Worm (Caenorhabditis elegans) whole organism, mixed stage, embryonic: ENCODE results near the gene ell-1.

Experiments used
- M03D4.4 ChIP-seq: sonication (generic microtip); optimal IDR thresholded peaks from 2 replicates; lab custom pipeline; 2017; ENCODE audit warnings: mild to moderate bottlenecking, missing genetic modification characterization, missing compliant biosample characterization
- bed-3 ChIP-seq: fragments of 200-800 bp; sonication (Bioruptor generic); optimal IDR thresholded peaks from 3 replicates; lab custom pipeline; 2018; ENCODE audit warnings: mild to moderate bottlenecking, missing genetic modification characterization, moderate library complexity, missing compliant biosample characterization
- blmp-1 ChIP-seq: fragments of 150-350 bp; optimal IDR thresholded peaks from 2 replicates; lab custom pipeline; 2014; ENCODE audit warnings: missing biosample characterization, missing genetic modification characterization
- ceh-39 ChIP-seq: fragments of 150-350 bp; optimal IDR thresholded peaks from 2 replicates; lab custom pipeline; 2014; ENCODE audit warnings: missing biosample characterization, missing genetic modification characterization
- ceh-43 ChIP-seq: fragments of 200-800 bp; sonication (Bioruptor generic); optimal IDR thresholded peaks from 2 replicates; lab custom pipeline; 2018; ENCODE audit warnings: mild to moderate bottlenecking, missing genetic modification characterization, moderate library complexity, missing compliant biosample characterization
- ceh-83 ChIP-seq: fragments of 200-800 bp; sonication (Bioruptor generic); optimal IDR thresholded peaks from 2 replicates; lab custom pipeline; 2018; ENCODE audit warnings: mild to moderate bottlenecking, missing genetic modification characterization, missing compliant biosample characterization
- cnd-1 ChIP-seq: fragments of 200-800 bp; sonication (Bioruptor generic); optimal IDR thresholded peaks from 2 replicates; lab custom pipeline; 2018; ENCODE audit warnings: mild to moderate bottlenecking, missing genetic modification characterization, missing compliant biosample characterization
- drap-1 ChIP-seq: fragments of 200-800 bp; sonication (Bioruptor generic); optimal IDR thresholded peaks from 3 replicates; lab custom pipeline; 2018; ENCODE audit warnings: mild to moderate bottlenecking, missing genetic modification characterization, missing compliant biosample characterization
- elt-1 ChIP-seq: sonication (generic microtip); optimal IDR thresholded peaks from 2 replicates; lab custom pipeline; 2017; ENCODE audit warnings: missing genetic modification characterization, mild to moderate bottlenecking, missing compliant biosample characterization, antibody characterized with exemption, moderate library complexity, borderline replicate concordance; ENCODE audit not compliant: insufficient read depth
- flh-1 ChIP-seq: fragments of 200-800 bp; sonication (Bioruptor generic); optimal IDR thresholded peaks from 2 replicates; lab custom pipeline; 2018; ENCODE audit warnings: mild to moderate bottlenecking, missing genetic modification characterization, moderate library complexity, missing compliant biosample characterization
- ham-2 ChIP-seq: fragments of 200-800 bp; sonication (Bioruptor generic); optimal IDR thresholded peaks from 2 replicates; lab custom pipeline; 2018; ENCODE audit warnings: mild to moderate bottlenecking, missing genetic modification characterization, missing compliant biosample characterization
- hlh-1 ChIP-seq: fragments of 150-350 bp; optimal IDR thresholded peaks from 2 replicates; lab custom pipeline; 2014; ENCODE audit warnings: missing biosample characterization, missing genetic modification reagents, missing genetic modification characterization
- lin-13 ChIP-seq: fragments of 150-350 bp; optimal IDR thresholded peaks from 2 replicates; lab custom pipeline; 2014; ENCODE audit warnings: missing biosample characterization, missing genetic modification characterization
- lin-32 ChIP-seq: fragments of 200-800 bp; sonication (Bioruptor generic); optimal IDR thresholded peaks from 2 replicates; lab custom pipeline; 2018; ENCODE audit warnings: mild to moderate bottlenecking, missing genetic modification characterization, missing compliant biosample characterization
- lsy-2 ChIP-seq: fragments of 150-350 bp; optimal IDR thresholded peaks from 2 replicates; lab custom pipeline; 2014; ENCODE audit warnings: missing biosample characterization, missing genetic modification characterization
- mep-1 ChIP-seq: fragments of 150-350 bp; optimal IDR thresholded peaks from 2 replicates; lab custom pipeline; 2017; ENCODE audit warnings: missing biosample characterization, missing genetic modification reagents, missing genetic modification characterization, inconsistent platforms
- mls-2 ChIP-seq: sonication (generic microtip); optimal IDR thresholded peaks from 2 replicates; lab custom pipeline; 2016; ENCODE audit warnings: mild to moderate bottlenecking, missing genetic modification characterization, moderate library complexity, missing compliant biosample characterization
- nhr-12 ChIP-seq: fragments of 150-350 bp; optimal IDR thresholded peaks from 2 replicates; lab custom pipeline; 2014; ENCODE audit warnings: missing biosample characterization, missing genetic modification characterization
- nhr-2 ChIP-seq: fragments of 150-350 bp; optimal IDR thresholded peaks from 2 replicates; lab custom pipeline; 2014; ENCODE audit warnings: missing biosample characterization, missing genetic modification characterization
- nhr-237 ChIP-seq: fragments of 150-350 bp; optimal IDR thresholded peaks from 2 replicates; lab custom pipeline; 2014; ENCODE audit warnings: missing biosample characterization, missing genetic modification characterization
- nhr-28 ChIP-seq: fragments of 150-350 bp; optimal IDR thresholded peaks from 2 replicates; lab custom pipeline; 2014; ENCODE audit warnings: missing biosample characterization, missing genetic modification characterization
- nhr-76 ChIP-seq: sonication (generic microtip); optimal IDR thresholded peaks from 2 replicates; lab custom pipeline; 2017; ENCODE audit warnings: missing biosample characterization, missing genetic modification characterization
- pha-4 ChIP-seq: fragments of 150-350 bp; optimal IDR thresholded peaks from 2 replicates; lab custom pipeline; 2018; ENCODE audit warnings: missing biosample characterization, missing genetic modification reagents, missing genetic modification characterization
- sem-2 ChIP-seq: fragments of 200-800 bp; sonication (Bioruptor generic); optimal IDR thresholded peaks from 2 replicates; lab custom pipeline; 2018; ENCODE audit warnings: mild to moderate bottlenecking, missing genetic modification characterization, missing compliant biosample characterization
- snpc-4 ChIP-seq: fragments of 150-350 bp; optimal IDR thresholded peaks from 2 replicates; lab custom pipeline; 2014; ENCODE audit warnings: missing biosample characterization, missing genetic modification characterization
- sptf-1 ChIP-seq: sonication (generic microtip); optimal IDR thresholded peaks from 2 replicates; lab custom pipeline; 2017; ENCODE audit warnings: mild to moderate bottlenecking, missing genetic modification characterization, moderate library complexity, missing compliant biosample characterization
- tbx-8 ChIP-seq: fragments of 200-800 bp; sonication (Bioruptor generic); optimal IDR thresholded peaks from 2 replicates; lab custom pipeline; 2018; ENCODE audit warnings: mild to moderate bottlenecking, missing genetic modification characterization, moderate library complexity, missing compliant biosample characterization
- unc-120 ChIP-seq: sonication (generic microtip); optimal IDR thresholded peaks from 2 replicates; lab custom pipeline; 2017; ENCODE audit warnings: missing genetic modification characterization, missing compliant biosample characterization; ENCODE audit not compliant: poor library complexity, severe bottlenecking
- unc-39 ChIP-seq: fragments of 150-350 bp; optimal IDR thresholded peaks from 2 replicates; lab custom pipeline; 2014; ENCODE audit warnings: missing biosample characterization, missing genetic modification characterization
- unc-62 ChIP-seq: fragments of 150-350 bp; optimal IDR thresholded peaks from 2 replicates; lab custom pipeline; 2014; ENCODE audit warnings: missing biosample characterization, missing genetic modification reagents, missing genetic modification characterization
- zip-8 ChIP-seq: fragments of 150-350 bp; optimal IDR thresholded peaks from 2 replicates; lab custom pipeline; 2014; ENCODE audit warnings: missing biosample characterization, missing genetic modification characterization
- ztf-11 ChIP-seq: fragments of 150-350 bp; optimal IDR thresholded peaks from 2 replicates; lab custom pipeline; 2014; ENCODE audit warnings: missing biosample characterization, missing genetic modification characterization

The ell-1 gene

ce11 chrIV:4423026-4423425 lies 28.8 kb downstream of the ell-1 start:
- TF ChIP-seq zip-8 (tag; lab: Kevin White, UChicago) = no peak
- TF ChIP-seq flh-1 = no peak
- no peak for TF ChIP-seq nhr-76 (tag; lab: Kevin White, UChicago)
- TF ChIP-seq, all 35 proteins: peak for 0

- TF ChIP-seq ceh-39 (no peak), mep-1 (tag; lab: Kevin White, UChicago) (no peak), mls-2 (tag; lab: Kevin White, UChicago) (no peak), snpc-4 (no peak), pha-4 (tag; lab: Kevin White, UChicago) (no peak), lin-13 (tag; lab: Kevin White, UChicago) (no peak), unc-120 (tag; lab: Kevin White, UChicago) (no peak)
These were observed 29.7 kb downstream of the ell-1 start for ce11 chrIV:4423885-4424284.

ce11 chrIV:4429901-4430300 lies 35.7 kb downstream of the ell-1 start, which contains the start of the genes str-185 and R08C7.5:
str-185 (minus strand) TSS chrIV:4430001.
R08C7.5 (plus strand) TSS chrIV:4430229.
- TF ChIP-seq lin-32 (GFP tag; lab: Kevin White, UChicago) = no peak
- TF ChIP-seq M03D4.4 = no peak
- no peak for TF ChIP-seq sptf-1 (tag; lab: Kevin White, UChicago)
- no peak for TF ChIP-seq tbx-8 (GFP tag; lab: Kevin White, UChicago)
- TF ChIP-seq lin-13 (tag; lab: Kevin White, UChicago) = no peak
- no peak for TF ChIP-seq ceh-43
- no peak for TF ChIP-seq zip-8 (tag; lab: Kevin White, UChicago)
- TF ChIP-seq unc-39 (tag; lab: Kevin White, UChicago) = no peak
- TF ChIP-seq nhr-28 (tag; lab: Kevin White, UChicago) = no peak
- TF ChIP-seq unc-62 = no peak
- no peak for TF ChIP-seq ztf-11 (tag; lab: Kevin White, UChicago)
- no peak for TF ChIP-seq drap-1 (GFP tag; lab: Kevin White, UChicago)
- no peak for TF ChIP-seq mep-1 (tag; lab: Kevin White, UChicago)
- no peak for TF ChIP-seq ceh-39
- TF ChIP-seq nhr-76 (tag; lab: Kevin White, UChicago) = no peak
- no peak for TF ChIP-seq elt-1 (tag; lab: Kevin White, UChicago)
- no peak for TF ChIP-seq sem-2 (GFP tag; lab: Kevin White, UChicago)
- no peak for TF ChIP-seq blmp-1 (tag; lab: Kevin White, UChicago)
- TF ChIP-seq nhr-2 (tag; lab: Kevin White, UChicago) = no peak

ce11 chrIV:4434441-4435084 lies 40.4 kb downstream of the ell-1 start, which contains the start of the genes R08C7.8 and R08C7.4:
R08C7.8 (minus strand) TSS chrIV:4434541.
R08C7.4 (plus strand) TSS chrIV:4435034.
- no peak for TF ChIP-seq drap-1 (GFP tag; lab: Kevin White, UChicago)
- TF ChIP-seq mep-1 (tag; lab: Kevin White, UChicago) = no peak
- TF ChIP-seq bed-3 (GFP tag; lab: Kevin White, UChicago) = no peak
- no peak for TF ChIP-seq lin-32 (GFP tag; lab: Kevin White, UChicago)
- no peak for TF ChIP-seq M03D4.4
- TF ChIP-seq ceh-83 (GFP tag; lab: Kevin White, UChicago) = no peak
- TF ChIP-seq nhr-237 (tag; lab: Kevin White, UChicago) = no peak
- TF ChIP-seq flh-1 = no peak
- no peak for TF ChIP-seq hlh-1 (tag; lab: Kevin White, UChicago)
- no peak for TF ChIP-seq cnd-1 (tag; lab: Kevin White, UChicago)
- TF ChIP-seq nhr-12 = no peak
- TF ChIP-seq unc-120 (tag; lab: Kevin White, UChicago) = no peak
- no peak for TF ChIP-seq tbx-8 (GFP tag; lab: Kevin White, UChicago)
- TF ChIP-seq zip-8 (tag; lab: Kevin White, UChicago) = no peak
- no peak for TF ChIP-seq ham-2 (GFP tag; lab: Kevin White, UChicago)
- no peak for TF ChIP-seq pha-4 (tag; lab: Kevin White, UChicago)
- no peak for TF ChIP-seq lsy-2 (tag; lab: Kevin White, UChicago)
- TF ChIP-seq nhr-28 (tag; lab: Kevin White, UChicago) = no peak
